Worm (Caenorhabditis elegans) whole organism, L4 larva: Measurements from ENCODE around the gene mth-1.

Source experiments
- D1046.2 ChIP-seq: fragments of 200-800 bp; sonication (Bioruptor generic); IDR thresholded peaks from 2 replicates; pipeline ENCODE4 v1.3.6; 2022; ENCODE audit warnings: missing genetic modification characterization, missing compliant biosample characterization
- F44E2.7 ChIP-seq: fragments of 200-800 bp; sonication (Bioruptor generic); IDR thresholded peaks from 2 replicates; pipeline ENCODE4 v2.1.2; 2022; ENCODE audit warnings: missing genetic modification characterization, missing compliant biosample characterization
- T20F7.1 ChIP-seq: fragments of 200-800 bp; sonication (Bioruptor generic); optimal IDR thresholded peaks from 2 replicates; lab custom pipeline; 2018; ENCODE audit warnings: mild to moderate bottlenecking, missing genetic modification characterization, missing compliant biosample characterization
- T26A8.4 ChIP-seq: fragments of 200-800 bp; sonication (Bioruptor generic); IDR thresholded peaks from 2 replicates; pipeline ENCODE4 v1.3.6; 2022; ENCODE audit warnings: missing genetic modification characterization, missing compliant biosample characterization
- Y5F2A.4 ChIP-seq: fragments of 200-800 bp; sonication (Bioruptor generic); optimal IDR thresholded peaks from 2 replicates; lab custom pipeline; 2018; ENCODE audit warnings: mild to moderate bottlenecking, missing genetic modification characterization, missing compliant biosample characterization
- aha-1 ChIP-seq: fragments of 150-350 bp; peaks from one replicate; lab custom pipeline; 2014; ENCODE audit warnings: missing biosample characterization, missing genetic modification characterization
- ceh-20 ChIP-seq: fragments of 200-800 bp; sonication (Bioruptor generic); IDR thresholded peaks from 2 replicates; pipeline ENCODE4 v1.3.6; 2022; ENCODE audit warnings: missing genetic modification reagents, missing genetic modification characterization, missing compliant biosample characterization
- ceh-28 ChIP-seq: fragments of 150-350 bp; optimal IDR thresholded peaks from 2 replicates; lab custom pipeline; 2014; ENCODE audit warnings: missing biosample characterization, missing genetic modification reagents, missing genetic modification characterization
- ces-1 ChIP-seq: fragments of 150-350 bp; sonication (generic microtip); optimal IDR thresholded peaks from 4 replicates; lab custom pipeline; 2014; ENCODE audit warnings: missing biosample characterization, missing genetic modification reagents, missing genetic modification characterization
- ctbp-1 ChIP-seq: fragments of 200-800 bp; sonication (Bioruptor generic); IDR thresholded peaks from 2 replicates; pipeline ENCODE4 v1.3.6; 2022; ENCODE audit warnings: missing genetic modification reagents, missing genetic modification characterization, missing compliant biosample characterization
- daf-16 ChIP-seq, 3 experiments: sonication (generic microtip); optimal IDR thresholded peaks; 2 replicates each; lab custom pipeline; 2016 to 2017; ENCODE audit warnings: missing genetic modification characterization in 3 of 3, missing genetic modification reagents in 3 of 3, mild to moderate bottlenecking in 2 of 3, missing compliant biosample characterization in 2 of 3, missing biosample characterization in 1 of 3, moderate library complexity in 1 of 3
- dmd-6 ChIP-seq: fragments of 200-800 bp; sonication (Bioruptor generic); IDR thresholded peaks from 2 replicates; pipeline ENCODE4 v1.3.6; 2022; ENCODE audit warnings: missing genetic modification reagents, missing genetic modification characterization, missing compliant biosample characterization
- dve-1 ChIP-seq: sonication (generic microtip); optimal IDR thresholded peaks from 2 replicates; lab custom pipeline; 2017; ENCODE audit warnings: antibody characterized with exemption, mild to moderate bottlenecking, missing genetic modification characterization, missing compliant biosample characterization; ENCODE audit not compliant: insufficient read depth
- egl-27 ChIP-seq: sonication (generic microtip); optimal IDR thresholded peaks from 3 replicates; lab custom pipeline; 2017; ENCODE audit warnings: missing biosample characterization, missing genetic modification reagents, missing genetic modification characterization
- egl-43 ChIP-seq: fragments of 200-800 bp; sonication (Bioruptor generic); IDR thresholded peaks from 2 replicates; pipeline ENCODE4 v1.3.6; 2022; ENCODE audit warnings: missing genetic modification reagents, missing genetic modification characterization, missing compliant biosample characterization
- fkh-10 ChIP-seq: fragments of 150-350 bp; optimal IDR thresholded peaks from 2 replicates; lab custom pipeline; 2014; ENCODE audit warnings: missing biosample characterization, missing genetic modification reagents, missing genetic modification characterization
- hif-1 ChIP-seq, 2 experiments: sonication (generic microtip); optimal IDR thresholded peaks; 2 replicates each; lab custom pipeline; 2016 to 2017; ENCODE audit warnings: missing compliant biosample characterization in 2 of 2, missing genetic modification characterization in 2 of 2, missing genetic modification reagents in 2 of 2, missing genotype in 2 of 2, mild to moderate bottlenecking in 1 of 2
- hlh-11 ChIP-seq: fragments of 200-800 bp; sonication (Bioruptor generic); optimal IDR thresholded peaks from 2 replicates; lab custom pipeline; 2018; ENCODE audit warnings: mild to moderate bottlenecking, missing genetic modification characterization, missing compliant biosample characterization
- lin-13 ChIP-seq: fragments of 150-350 bp; optimal IDR thresholded peaks from 2 replicates; lab custom pipeline; 2014; ENCODE audit warnings: missing biosample characterization, missing genetic modification reagents, missing genetic modification characterization
- lir-3 ChIP-seq: sonication (generic microtip); optimal IDR thresholded peaks from 2 replicates; lab custom pipeline; 2016; ENCODE audit warnings: mild to moderate bottlenecking, missing genetic modification characterization, missing compliant biosample characterization
- madf-9 ChIP-seq: fragments of 200-800 bp; sonication (Bioruptor generic); conservative IDR thresholded peaks from 2 replicates; pipeline ENCODE4 v1.3.6; 2022; ENCODE audit warnings: missing genetic modification reagents, missing genetic modification characterization, missing compliant biosample characterization
- mxl-3 ChIP-seq: fragments of 200-800 bp; sonication (Bioruptor generic); optimal IDR thresholded peaks from 2 replicates; lab custom pipeline; 2018; ENCODE audit warnings: mild to moderate bottlenecking, missing genetic modification characterization, missing compliant biosample characterization
- nhr-111 ChIP-seq: fragments of 200-800 bp; sonication (Bioruptor generic); optimal IDR thresholded peaks from 2 replicates; lab custom pipeline; 2018; ENCODE audit warnings: mild to moderate bottlenecking, missing genetic modification characterization, missing compliant biosample characterization
- nhr-28 ChIP-seq: fragments of 150-350 bp; optimal IDR thresholded peaks from 2 replicates; lab custom pipeline; 2014; ENCODE audit warnings: missing biosample characterization, missing genetic modification characterization
- nhr-41 ChIP-seq: fragments of 200-800 bp; sonication (Bioruptor generic); IDR thresholded peaks from 2 replicates; pipeline ENCODE4 v1.3.6; 2022; ENCODE audit warnings: missing genetic modification reagents, missing genetic modification characterization, missing compliant biosample characterization
- nhr-48 ChIP-seq: sonication (generic microtip); optimal IDR thresholded peaks from 2 replicates; lab custom pipeline; 2016; ENCODE audit warnings: mild to moderate bottlenecking, missing genetic modification characterization, missing compliant biosample characterization
- php-3 ChIP-seq: fragments of 200-800 bp; sonication (Bioruptor generic); IDR thresholded peaks from 2 replicates; pipeline ENCODE4 v1.3.6; 2022; ENCODE audit warnings: missing genetic modification reagents, missing genetic modification characterization, missing compliant biosample characterization
- pqm-1 ChIP-seq: sonication (generic microtip); optimal IDR thresholded peaks from 2 replicates; lab custom pipeline; 2017; ENCODE audit warnings: missing biosample characterization, missing genetic modification characterization
- sdz-12 ChIP-seq: fragments of 200-800 bp; sonication (Bioruptor generic); optimal IDR thresholded peaks from 2 replicates; lab custom pipeline; 2018; ENCODE audit warnings: mild to moderate bottlenecking, missing genetic modification characterization, missing compliant biosample characterization
- spr-3 ChIP-seq: fragments of 200-800 bp; sonication (Bioruptor generic); optimal IDR thresholded peaks from 2 replicates; lab custom pipeline; 2018; ENCODE audit warnings: mild to moderate bottlenecking, missing genetic modification characterization, missing compliant biosample characterization
- unc-62 ChIP-seq, 3 experiments: fragments of 150-350 bp in 1 of 3; sonication (generic microtip); optimal IDR thresholded peaks in 2 of 3; peaks in 1 of 3; 1 replicate in 1 of 3; 2 replicates in 2 of 3; lab custom pipeline; 2014 to 2017; ENCODE audit warnings: missing biosample characterization in 3 of 3, missing genetic modification characterization in 3 of 3, missing genetic modification reagents in 3 of 3, missing genotype in 1 of 3

The mth-1 gene

ce11 chrII:4179897-4180296 is 23.7 kb downstream of the mth-1 start, which contains the start of gene R03H10.1:
R03H10.1 (plus strand) TSS chrII:4180248.
- no peak for TF ChIP-seq T26A8.4
- peak; percentile 66 for TF ChIP-seq dve-1 (tag; lab: Kevin White, UChicago)
- no peak for TF ChIP-seq F44E2.7 (GFP tag; lab: Robert Waterston, UW)
- TF ChIP-seq sdz-12 (GFP tag; lab: Kevin White, UChicago): no peak
- TF ChIP-seq hlh-11: peak; percentile 21
- TF ChIP-seq lin-13 (GFP tag; lab: Kevin White, UChicago): no peak
- no peak for TF ChIP-seq fkh-10 (GFP tag; lab: Kevin White, UChicago)
- TF ChIP-seq daf-16 (GFP tag; optimal IDR thresholded peaks at IDR 0.05; lab: Kevin White, UChicago): no peak
- TF ChIP-seq daf-16 (tag; optimal IDR thresholded peaks at IDR 0.05; lab: Kevin White, UChicago): peak; percentile 89
- TF ChIP-seq pqm-1: no peak
- peak; percentile 76 for TF ChIP-seq aha-1 (tag; lab: Kevin White, UChicago)
- TF ChIP-seq nhr-28 (tag; lab: Kevin White, UChicago): peak; percentile 14
- TF ChIP-seq php-3 (GFP tag; lab: Robert Waterston, UW): peak; percentile 71
- TF ChIP-seq madf-9 (GFP tag; lab: Robert Waterston, UW): no peak

ce11 chrII:4178838-4179237 is 24.7 kb downstream of the mth-1 start, which contains the start of gene R03H10.7:
R03H10.7 (minus strand) TSS chrII:4178938.
- TF ChIP-seq ctbp-1 (no peak), egl-27 (no peak), daf-16 (GFP tag; optimal IDR thresholded peaks at IDR 0.05; lab: Kevin White, UChicago) (no peak), daf-16 (tag; optimal IDR thresholded peaks at IDR 0.05; lab: Kevin White, UChicago) (peak; percentile 19), pqm-1 (peak; percentile 45)

ce11 chrII:4173842-4174241 is 29.7 kb downstream of the mth-1 start:
- TF ChIP-seq nhr-111 (GFP tag; lab: Kevin White, UChicago): no peak
- no peak for TF ChIP-seq dve-1 (tag; lab: Kevin White, UChicago)
- TF ChIP-seq nhr-28 (tag; lab: Kevin White, UChicago): no peak
- no peak for TF ChIP-seq nhr-48 (tag; lab: Kevin White, UChicago)
- no peak for TF ChIP-seq D1046.2 (GFP tag; lab: Robert Waterston, UW)
- TF ChIP-seq mxl-3 (GFP tag; lab: Kevin White, UChicago): no peak
- TF ChIP-seq hif-1 (tag; optimal IDR thresholded peaks at IDR 0.05; lab: Kevin White, UChicago): no peak
- TF ChIP-seq T20F7.1 (GFP tag; lab: Kevin White, UChicago): no peak
- no peak for TF ChIP-seq ces-1
- TF ChIP-seq Y5F2A.4: no peak
- TF ChIP-seq aha-1 (tag; lab: Kevin White, UChicago): no peak
- no peak for TF ChIP-seq spr-3 (GFP tag; lab: Kevin White, UChicago)
- no peak for TF ChIP-seq unc-62 (GFP tag; optimal IDR thresholded peaks at IDR 0.05 in 1 of 2; lab: Kevin White, UChicago)
- no peak for TF ChIP-seq unc-62 (tag; optimal IDR thresholded peaks at IDR 0.05; lab: Kevin White, UChicago)

- TF ChIP-seq aha-1 (tag; lab: Kevin White, UChicago) (peak; percentile 82), lir-3 (tag; lab: Kevin White, UChicago) (no peak)
These were observed 30.2 kb downstream of the mth-1 start, which contains the start of gene R03H10.6 for ce11 chrII:4173398-4173797. R03H10.6 (minus strand) TSS chrII:4173498.

ce11 chrII:4170508-4170907 is 33.1 kb downstream of the mth-1 start, which contains the start of gene R03H10.5:
R03H10.5 (minus strand) TSS chrII:4170608.
- TF ChIP-seq egl-43: no peak
- no peak for TF ChIP-seq mxl-3 (GFP tag; lab: Kevin White, UChicago)
- TF ChIP-seq dmd-6 (GFP tag; lab: Robert Waterston, UW): no peak
- no peak for TF ChIP-seq ceh-20
- no peak for TF ChIP-seq ceh-28 (tag; lab: Kevin White, UChicago)
- no peak for TF ChIP-seq aha-1 (tag; lab: Kevin White, UChicago)
- no peak for TF ChIP-seq nhr-41 (GFP tag; lab: Robert Waterston, UW)
